Worm (Caenorhabditis elegans) whole organism, L3 larva: ENCODE data around the gene Y41D4A.4.

ENCODE experiments used
- ceh-28 ChIP-seq: fragments of 150-350 bp; optimal IDR thresholded peaks from 2 replicates; lab custom pipeline; 2014; ENCODE audit warnings: missing biosample characterization, missing genetic modification reagents, missing genetic modification characterization
- ceh-82 ChIP-seq: fragments of 150-350 bp; optimal IDR thresholded peaks from 2 replicates; lab custom pipeline; 2014; ENCODE audit warnings: missing biosample characterization, missing genetic modification characterization
- egl-5 ChIP-seq: fragments of 150-350 bp; optimal IDR thresholded peaks from 2 replicates; lab custom pipeline; 2017; ENCODE audit warnings: missing biosample characterization, missing genetic modification reagents, missing genetic modification characterization, inconsistent platforms
- lin-39 ChIP-seq: fragments of 150-350 bp; optimal IDR thresholded peaks from 2 replicates; lab custom pipeline; 2018; ENCODE audit warnings: missing biosample characterization, missing genetic modification reagents, missing genetic modification characterization
- lsy-12 ChIP-seq: sonication (generic microtip); optimal IDR thresholded peaks from 2 replicates; lab custom pipeline; 2016; ENCODE audit warnings: mild to moderate bottlenecking, missing genetic modification characterization, missing compliant biosample characterization
- nhr-76 ChIP-seq: fragments of 150-350 bp; sonication (generic microtip); optimal IDR thresholded peaks from 5 replicates; lab custom pipeline; 2014; ENCODE audit warnings: missing biosample characterization, missing genetic modification characterization
- snpc-4 ChIP-seq: fragments of 150-350 bp; optimal IDR thresholded peaks from 2 replicates; lab custom pipeline; 2014; ENCODE audit warnings: missing biosample characterization, missing genetic modification characterization
- ztf-11 ChIP-seq: fragments of 150-350 bp; optimal IDR thresholded peaks from 2 replicates; lab custom pipeline; 2014; ENCODE audit warnings: missing biosample characterization, missing genetic modification characterization

DNA sequence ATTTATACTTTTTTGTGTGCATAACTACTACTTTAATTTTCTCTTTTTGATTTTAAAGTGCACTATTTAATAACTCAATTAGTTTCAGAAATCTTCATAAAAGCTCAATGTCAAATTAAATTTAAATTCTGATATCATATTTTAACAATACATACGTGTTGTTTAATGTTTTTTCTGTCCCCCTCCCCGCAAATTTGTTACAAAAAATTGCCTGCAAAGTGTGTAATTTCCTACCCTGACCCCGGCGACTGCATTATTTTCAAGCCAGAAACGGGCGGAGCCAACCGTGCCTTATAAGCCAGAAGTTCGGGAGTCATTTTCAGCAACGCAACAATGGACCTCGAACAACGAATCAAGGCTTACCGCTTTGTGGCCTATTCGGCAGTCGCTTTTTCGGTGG is 22.5 kb downstream of the Y41D4A.4 start, which contains the start of gene col-108:
- no peak for TF ChIP-seq nhr-76 (tag; lab: Kevin White, UChicago)
- TF ChIP-seq lsy-12 (tag; lab: Kevin White, UChicago) = no peak
- TF ChIP-seq lin-39 (tag; lab: Kevin White, UChicago) = no peak
- no peak for TF ChIP-seq ztf-11 (tag; lab: Kevin White, UChicago)
- no peak for TF ChIP-seq egl-5 (tag; lab: Kevin White, UChicago)
- no peak for TF ChIP-seq ceh-28
- TF ChIP-seq snpc-4 (tag; lab: Kevin White, UChicago) = no peak
- TF ChIP-seq ceh-82 (tag; lab: Kevin White, UChicago) = no peak
